Fruit fly (Drosophila melanogaster): ENCODE measurements around the gene CG5746.
A peak's percentile ranks its signal among the peaks of the same experiment; 100 is the strongest.

CG5746 gene

dm6 chr3R:24303060-24303459 is 45.5 kb downstream of the CG5746 start:
- TF ChIP-seq CG9817 (tag; optimal IDR thresholded peaks at IDR 0.05) (no peak), E2f1 (GFP tag; IDR thresholded peaks at IDR 0.05) (peak; percentile 16; the same call in 1 of the 2 replicates), B-H1 (GFP tag; IDR thresholded peaks at IDR 0.05) (no peak), row (GFP tag; IDR thresholded peaks at IDR 0.05) (peak; percentile 56; the same call in 2 of the 3 replicates), lola (GFP tag; optimal IDR thresholded peaks at IDR 0.05) (no peak), slbo (GFP tag; IDR thresholded peaks at IDR 0.05) (peak; percentile 54), Atf6 (GFP tag; IDR thresholded peaks at IDR 0.05) (0 out of 2 replicates have a peak, but pooled peaks have one; percentile 11), vvl (GFP tag; IDR thresholded peaks at IDR 0.05) (peak; percentile 30; the same call in 1 of the 2 replicates), CG12769 (tag; optimal IDR thresholded peaks at IDR 0.05) (no peak), pan (optimal IDR thresholded peaks at IDR 0.05) (no peak), pan (GFP tag; optimal IDR thresholded peaks at IDR 0.05 in 1 of 2, IDR thresholded peaks at IDR 0.05 in 1 of 2) (peak in 1 of 2 experiments; percentile 54), Sry-δ (GFP tag; optimal IDR thresholded peaks at IDR 0.05) (no peak), gcm (GFP tag; optimal IDR thresholded peaks at IDR 0.05) (no peak), slou (GFP tag; optimal IDR thresholded peaks at IDR 0.05) (peak; percentile 9), CG30431 (GFP tag; optimal IDR thresholded peaks at IDR 0.05) (peak; percentile 0), Oli (tag; optimal IDR thresholded peaks at IDR 0.05) (peak; percentile 6), CG2120 (GFP tag; optimal IDR thresholded peaks at IDR 0.05) (peak; percentile 30), CG9797 (GFP tag; optimal IDR thresholded peaks at IDR 0.05) (no peak), Elba2 (GFP tag; optimal IDR thresholded peaks at IDR 0.05) (no peak), CG30403 (GFP tag; optimal IDR thresholded peaks at IDR 0.05) (peak; percentile 23), hkb (optimal IDR thresholded peaks at IDR 0.05) (no peak), hkb (GFP tag; IDR thresholded peaks at IDR 0.05) (peak; percentile 52; the same call in 1 of the 2 replicates), prd (optimal IDR thresholded peaks at IDR 0.05) (no peak), prd (GFP tag; IDR thresholded peaks at IDR 0.05) (peak; percentile 30; the same call in 1 of the 3 replicates), phol (tag; optimal IDR thresholded peaks at IDR 0.05) (peak; percentile 11), Poxn (GFP tag; IDR thresholded peaks at IDR 0.05) (no peak), Neu2 (GFP tag; optimal IDR thresholded peaks at IDR 0.05; ENCODE audit: borderline replicate concordance) (no peak), sima (GFP tag; optimal IDR thresholded peaks at IDR 0.05) (no peak), CG14441 (GFP tag; IDR thresholded peaks at IDR 0.05) (peak; percentile 49; the same call in 1 of the 2 replicates), CG12391 (tag; optimal IDR thresholded peaks at IDR 0.05) (peak; percentile 7), Ada2b (GFP tag; IDR thresholded peaks at IDR 0.05) (peak; percentile 45), CG7357 (GFP tag; IDR thresholded peaks at IDR 0.05) (peak; percentile 31; the same call in 1 of the 3 replicates), CG4617 (GFP tag; optimal IDR thresholded peaks at IDR 0.05; ENCODE audit: borderline replicate concordance) (no peak), Ptx1 (GFP tag; IDR thresholded peaks at IDR 0.05) (peak; percentile 36; the same call in 1 of the 2 replicates), tgo (GFP tag; IDR thresholded peaks at IDR 0.05) (peak; percentile 41; the same call in 1 of the 3 replicates), CG11696 (GFP tag; IDR thresholded peaks at IDR 0.05) (no peak), Med (GFP tag) (peak; percentile 37)

DNA sequence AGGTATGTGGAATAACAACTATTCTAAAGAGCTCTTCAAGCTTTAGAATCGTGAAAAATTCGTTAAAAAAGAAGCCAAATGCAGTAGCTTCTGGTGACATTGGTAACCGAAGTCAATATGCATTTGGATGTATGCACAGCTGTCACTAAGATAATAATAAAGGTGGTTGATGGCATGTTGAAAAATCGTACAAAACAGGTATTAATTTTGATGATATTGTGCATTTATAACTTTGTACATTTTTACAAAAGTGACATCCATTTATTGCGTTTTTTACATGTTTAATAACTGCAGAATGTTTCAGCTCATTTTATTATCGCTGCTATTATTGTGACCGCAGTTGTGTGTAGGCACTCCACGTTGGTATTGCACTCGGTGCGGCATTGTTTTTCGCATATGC is 47.1 kb downstream of the CG5746 start:
- TF ChIP-seq Atf3 (GFP tag; optimal IDR thresholded peaks at IDR 0.05) (no peak), Awh (GFP tag; IDR thresholded peaks at IDR 0.05) (peak; percentile 67; the same call in 1 of the 2 replicates), CG9797 (GFP tag; optimal IDR thresholded peaks at IDR 0.05) (no peak), CG3407 (GFP tag; optimal IDR thresholded peaks at IDR 0.05) (peak; percentile 30), Nf-YA (GFP tag; IDR thresholded peaks at IDR 0.05) (0 out of 2 replicates have a peak, but pooled peaks have one; percentile 22), CG2875 (GFP tag; optimal IDR thresholded peaks at IDR 0.05) (peak; percentile 54), Drgx (GFP tag; IDR thresholded peaks at IDR 0.05) (peak; percentile 46; the same call in 1 of the 2 replicates), pita (GFP tag; optimal IDR thresholded peaks at IDR 0.05) (no peak), Blimp-1 (GFP tag; optimal IDR thresholded peaks at IDR 0.05) (peak; percentile 38), CG14014 (GFP tag; IDR thresholded peaks at IDR 0.05) (peak; percentile 10; the same call in 1 of the 2 replicates), CG4617 (GFP tag; optimal IDR thresholded peaks at IDR 0.05; ENCODE audit: borderline replicate concordance) (no peak), D19A (tag; optimal IDR thresholded peaks at IDR 0.05) (no peak), CG4424 (GFP tag; optimal IDR thresholded peaks at IDR 0.05) (peak; percentile 2), ATbp (GFP tag; optimal IDR thresholded peaks at IDR 0.05) (peak; percentile 72), gsb-n (tag; optimal IDR thresholded peaks at IDR 0.05) (peak; percentile 8), ewg (GFP tag; optimal IDR thresholded peaks at IDR 0.05) (no peak), CG7271 (tag; optimal IDR thresholded peaks at IDR 0.05) (no peak), aop (GFP tag; IDR thresholded peaks at IDR 0.05) (no peak)
